Worm (Caenorhabditis elegans) whole organism, late embryonic: ENCODE results near the gene aat-4.
"Not testable (repeated sequence)": the region's sequence is repeated elsewhere in the genome, so short reads cannot be mapped to it uniquely, and the experiment has no call there.

Experiments used
- C08G9.2 ChIP-seq: sonication (generic microtip); optimal IDR thresholded peaks from 2 replicates; lab custom pipeline; 2016; ENCODE audit warnings: mild to moderate bottlenecking, missing genetic modification characterization, moderate library complexity, missing compliant biosample characterization
- ama-1 ChIP-seq: fragments of 150-350 bp; optimal IDR thresholded peaks from 2 replicates; lab custom pipeline; 2014
- ceh-31 ChIP-seq: sonication (generic microtip); optimal IDR thresholded peaks from 2 replicates; lab custom pipeline; 2016; ENCODE audit warnings: missing genetic modification characterization, missing compliant biosample characterization
- elt-2 ChIP-seq: sonication (generic microtip); optimal IDR thresholded peaks from 2 replicates; lab custom pipeline; 2016; ENCODE audit warnings: missing genetic modification reagents, missing genetic modification characterization, missing compliant biosample characterization
- fkh-10 ChIP-seq: fragments of 150-350 bp; optimal IDR thresholded peaks from 2 replicates; lab custom pipeline; 2014; ENCODE audit warnings: missing biosample characterization, missing genetic modification reagents, missing genetic modification characterization
- fkh-6 ChIP-seq: sonication (generic microtip); optimal IDR thresholded peaks from 2 replicates; lab custom pipeline; 2016; ENCODE audit warnings: missing genetic modification characterization, missing compliant biosample characterization
- sox-4 ChIP-seq: sonication (generic microtip); optimal IDR thresholded peaks from 2 replicates; lab custom pipeline; 2017; ENCODE audit warnings: mild to moderate bottlenecking, missing genetic modification characterization, inconsistent platforms, missing compliant biosample characterization
- tbx-2 ChIP-seq: sonication (generic microtip); optimal IDR thresholded peaks from 2 replicates; lab custom pipeline; 2016; ENCODE audit warnings: missing genetic modification characterization, missing compliant biosample characterization
- unc-42 ChIP-seq: sonication (generic microtip); optimal IDR thresholded peaks from 2 replicates; lab custom pipeline; 2016; ENCODE audit warnings: missing genotype, missing genetic modification characterization, missing compliant biosample characterization

- TF ChIP-seq ama-1 (lab: Kevin White, UChicago); ceh-31 (tag; lab: Kevin White, UChicago); C08G9.2 (tag; lab: Kevin White, UChicago); elt-2 (tag; lab: Kevin White, UChicago); sox-4 (tag; lab: Kevin White, UChicago); tbx-2 (tag; lab: Kevin White, UChicago); fkh-6; unc-42 (tag; lab: Kevin White, UChicago); fkh-10: not testable (repeated sequence)
Observed at ce11 chrIV:6317357-6317756, 41.8 kb upstream of the aat-4 start, which contains the start of gene Y73B6BL.12.
